ENCODE assay signal across 3 fruit fly cellular contexts in genomic region chr2L:1065038-1065437, dm6.
TF ChIP-seq lines count a peak whose summit lies in the region.

No protein-coding gene starts in this region.

TF ChIP-seq in whole organism, embryonic, 481 proteins besides CTCF, POLR2A, EP300 and RAD21 (continued from another document and continues in another):
- TF ChIP-seq Optix (GFP tag; IDR thresholded peaks at IDR 0.05; lab: Robert Waterston, UW): 0 out of 3 replicates have a peak, but pooled peaks have one; percentile 20
- no peak for TF ChIP-seq H2.0 (GFP tag; IDR thresholded peaks at IDR 0.05; lab: Robert Waterston, UW)
- 0 out of 2 replicates have a peak, but pooled peaks have one; percentile 13 for TF ChIP-seq Ada2b (GFP tag; IDR thresholded peaks at IDR 0.05; lab: Robert Waterston, UW)
- TF ChIP-seq CG11456 (GFP tag; IDR thresholded peaks at IDR 0.05; lab: Robert Waterston, UW): no peak
- no peak for TF ChIP-seq klu (GFP tag; IDR thresholded peaks at IDR 0.05; lab: Robert Waterston, UW)
- no peak for TF ChIP-seq ssp (GFP tag; IDR thresholded peaks at IDR 0.05; lab: Robert Waterston, UW)
- TF ChIP-seq nmo (GFP tag; optimal IDR thresholded peaks at IDR 0.05; lab: Kevin White, UChicago): no peak
- no peak for TF ChIP-seq CG18764 (GFP tag; optimal IDR thresholded peaks at IDR 0.05; lab: Kevin White, UChicago)
- no peak for TF ChIP-seq CG34376 (GFP tag; optimal IDR thresholded peaks at IDR 0.05; lab: Kevin White, UChicago)
- TF ChIP-seq CG7271 (tag; optimal IDR thresholded peaks at IDR 0.05; lab: Kevin White, UChicago): no peak
- peak; percentile 1 for TF ChIP-seq CG15696 (tag; optimal IDR thresholded peaks at IDR 0.05; lab: Kevin White, UChicago)
- 0 out of 2 replicates have a peak, but pooled peaks have one; percentile 7 for TF ChIP-seq CG10321 (GFP tag; IDR thresholded peaks at IDR 0.05; lab: Robert Waterston, UW)
- TF ChIP-seq CG3281 (GFP tag; optimal IDR thresholded peaks at IDR 0.05; lab: Kevin White, UChicago): no peak
- no peak for TF ChIP-seq exex (tag; optimal IDR thresholded peaks at IDR 0.05; lab: Kevin White, UChicago)
- peak; percentile 44 for TF ChIP-seq dmrt11E (tag; optimal IDR thresholded peaks at IDR 0.05; lab: Kevin White, UChicago)
- no peak for TF ChIP-seq CG9932 (GFP tag; IDR thresholded peaks at IDR 0.05; lab: Robert Waterston, UW)
- TF ChIP-seq CG13624 (GFP tag; optimal IDR thresholded peaks at IDR 0.05; lab: Kevin White, UChicago): no peak
- TF ChIP-seq sima (GFP tag; optimal IDR thresholded peaks at IDR 0.05; lab: Kevin White, UChicago): no peak
- no peak for TF ChIP-seq CG9609 (GFP tag; optimal IDR thresholded peaks at IDR 0.05; lab: Kevin White, UChicago)
- peak; percentile 29; the same call in 1 of the 3 replicates for TF ChIP-seq CG3726 (GFP tag; IDR thresholded peaks at IDR 0.05; lab: Robert Waterston, UW)
- TF ChIP-seq mld (GFP tag; IDR thresholded peaks at IDR 0.05; lab: Robert Waterston, UW; ENCODE audit: partially characterized antibody): no peak
- TF ChIP-seq caup (GFP tag; optimal IDR thresholded peaks at IDR 0.05; lab: Kevin White, UChicago; ENCODE audit: severe bottlenecking): no peak
- TF ChIP-seq CG13775 (GFP tag; optimal IDR thresholded peaks at IDR 0.05; lab: Kevin White, UChicago): no peak
- TF ChIP-seq crc (GFP tag; optimal IDR thresholded peaks at IDR 0.05; lab: Kevin White, UChicago): no peak
- TF ChIP-seq p53 (GFP tag; optimal IDR thresholded peaks at IDR 0.05; lab: Kevin White, UChicago): no peak
- TF ChIP-seq corto (GFP tag; optimal IDR thresholded peaks at IDR 0.05; lab: Kevin White, UChicago): peak; percentile 31
- no peak for TF ChIP-seq ab (GFP tag; optimal IDR thresholded peaks at IDR 0.05; lab: Kevin White, UChicago)
- TF ChIP-seq sc (optimal IDR thresholded peaks at IDR 0.05; lab: Kevin White, UChicago): no peak
- no peak for TF ChIP-seq sc (GFP tag; optimal IDR thresholded peaks at IDR 0.05; lab: Kevin White, UChicago)
- TF ChIP-seq CG30403 (GFP tag; optimal IDR thresholded peaks at IDR 0.05; lab: Kevin White, UChicago): no peak
- TF ChIP-seq CG14441 (GFP tag; IDR thresholded peaks at IDR 0.05; lab: Robert Waterston, UW): 0 out of 2 replicates have a peak, but pooled peaks have one; percentile 17
- peak; percentile 38; the same call in 1 of the 2 replicates for TF ChIP-seq ranshi (GFP tag; IDR thresholded peaks at IDR 0.05; lab: Robert Waterston, UW)
- TF ChIP-seq CG10209 (GFP tag; optimal IDR thresholded peaks at IDR 0.05; lab: Kevin White, UChicago): no peak
- TF ChIP-seq chm (GFP tag; IDR thresholded peaks at IDR 0.05; lab: Robert Waterston, UW): peak; percentile 28; the same call in 1 of the 2 replicates
- no peak for TF ChIP-seq nau (GFP tag; optimal IDR thresholded peaks at IDR 0.05; lab: Kevin White, UChicago)
- no peak for TF ChIP-seq shn (GFP tag; optimal IDR thresholded peaks at IDR 0.05; lab: Kevin White, UChicago)
- TF ChIP-seq MTF-1 (GFP tag; optimal IDR thresholded peaks at IDR 0.05; lab: Kevin White, UChicago; ENCODE audit: borderline replicate concordance): no peak
- peak; percentile 7 for TF ChIP-seq CG14710 (tag; optimal IDR thresholded peaks at IDR 0.05; lab: Kevin White, UChicago)
- TF ChIP-seq Scr (GFP tag; IDR thresholded peaks at IDR 0.05; lab: Robert Waterston, UW; ENCODE audit: partially characterized antibody): no peak
- no peak for TF ChIP-seq salm (tag; optimal IDR thresholded peaks at IDR 0.05; lab: Kevin White, UChicago)
- no peak for TF ChIP-seq cas (GFP tag; IDR thresholded peaks at IDR 0.05; lab: Robert Waterston, UW)
- TF ChIP-seq Oli (tag; optimal IDR thresholded peaks at IDR 0.05; lab: Kevin White, UChicago): no peak
- no peak for TF ChIP-seq HmgZ (tag; optimal IDR thresholded peaks at IDR 0.05; lab: Kevin White, UChicago)

TF ChIP-seq in whole organism, prepupa, 60 proteins besides CTCF, POLR2A, EP300 and RAD21 (continued from another document):
- TF ChIP-seq dac (GFP tag; optimal IDR thresholded peaks at IDR 0.05; lab: Kevin White, UChicago) (peak; percentile 36), CG7368 (GFP tag; optimal IDR thresholded peaks at IDR 0.05; lab: Kevin White, UChicago) (peak; percentile 75), net (GFP tag; optimal IDR thresholded peaks at IDR 0.05; lab: Kevin White, UChicago) (peak; percentile 67), acj6 (GFP tag; optimal IDR thresholded peaks at IDR 0.05; lab: Kevin White, UChicago) (peak; percentile 73), Ets96B (tag; optimal IDR thresholded peaks at IDR 0.05; lab: Kevin White, UChicago) (peak; percentile 79), CG31627 (GFP tag; optimal IDR thresholded peaks at IDR 0.05; lab: Kevin White, UChicago) (peak; percentile 87), Hr39 (GFP tag; optimal IDR thresholded peaks at IDR 0.05; lab: Kevin White, UChicago) (peak; percentile 87), achi (GFP tag; optimal IDR thresholded peaks at IDR 0.05; lab: Kevin White, UChicago) (peak; percentile 72), ss (GFP tag; optimal IDR thresholded peaks at IDR 0.05; lab: Kevin White, UChicago) (peak; percentile 71 to 77), dsx (GFP tag; optimal IDR thresholded peaks at IDR 0.05; lab: Kevin White, UChicago; ENCODE audit: poor library complexity, severe bottlenecking) (peak; percentile 74), CG8632 (GFP tag; optimal IDR thresholded peaks at IDR 0.05; lab: Kevin White, UChicago) (peak; percentile 42), fd85E (GFP tag; optimal IDR thresholded peaks at IDR 0.05; lab: Kevin White, UChicago) (no peak), Blimp-1 (GFP tag; optimal IDR thresholded peaks at IDR 0.05; lab: Kevin White, UChicago) (peak; percentile 63), CG10631 (GFP tag; optimal IDR thresholded peaks at IDR 0.05; lab: Kevin White, UChicago) (peak; percentile 83), lz (GFP tag; optimal IDR thresholded peaks at IDR 0.05; lab: Kevin White, UChicago) (peak; percentile 83), vri (GFP tag; optimal IDR thresholded peaks at IDR 0.05; lab: Kevin White, UChicago) (peak; percentile 75), salr (GFP tag; optimal IDR thresholded peaks at IDR 0.05; lab: Kevin White, UChicago) (peak; percentile 54 to 70), fkh (GFP tag; optimal IDR thresholded peaks at IDR 0.05; lab: Kevin White, UChicago) (no peak), cyc (GFP tag; optimal IDR thresholded peaks at IDR 0.05; lab: Kevin White, UChicago) (peak; percentile 87), spab (GFP tag; optimal IDR thresholded peaks at IDR 0.05; lab: Kevin White, UChicago) (peak; percentile 77), CG4318 (GFP tag; optimal IDR thresholded peaks at IDR 0.05; lab: Kevin White, UChicago) (peak; percentile 25), CG32006 (GFP tag; optimal IDR thresholded peaks at IDR 0.05; lab: Kevin White, UChicago) (peak; percentile 67), Met (GFP tag; optimal IDR thresholded peaks at IDR 0.05; lab: Kevin White, UChicago) (peak; percentile 87), Hr4 (GFP tag; optimal IDR thresholded peaks at IDR 0.05; lab: Kevin White, UChicago) (peak; percentile 34), CG3919 (GFP tag; optimal IDR thresholded peaks at IDR 0.05; lab: Kevin White, UChicago) (peak; percentile 81), Sox14 (GFP tag; optimal IDR thresholded peaks at IDR 0.05; lab: Kevin White, UChicago) (peak; percentile 85), CG6792 (GFP tag; optimal IDR thresholded peaks at IDR 0.05; lab: Kevin White, UChicago) (peak; percentile 71), Ets21C (GFP tag; optimal IDR thresholded peaks at IDR 0.05; lab: Kevin White, UChicago) (peak; percentile 77), CG8319 (GFP tag; optimal IDR thresholded peaks at IDR 0.05; lab: Kevin White, UChicago) (peak; percentile 56), CG6808 (GFP tag; optimal IDR thresholded peaks at IDR 0.05; lab: Kevin White, UChicago) (peak; percentile 86), CG6163 (GFP tag; IDR thresholded peaks at IDR 0.05; lab: Robert Waterston, UW) (peak; percentile 89), Gug (GFP tag; IDR thresholded peaks at IDR 0.05; lab: Robert Waterston, UW) (peak; percentile 75), CG10669 (GFP tag; optimal IDR thresholded peaks at IDR 0.05; lab: Kevin White, UChicago) (peak; percentile 76), Eip75B (GFP tag; optimal IDR thresholded peaks at IDR 0.05; lab: Kevin White, UChicago) (peak; percentile 72), CG8119 (GFP tag; IDR thresholded peaks at IDR 0.05; lab: Robert Waterston, UW) (peak; percentile 78), CG11762 (GFP tag; optimal IDR thresholded peaks at IDR 0.05; lab: Kevin White, UChicago; ENCODE audit: insufficient read depth) (peak; percentile 19)

TF ChIP-seq in whole organism, wandering third instar larva, 38 proteins besides CTCF, POLR2A, EP300 and RAD21 (continued from another document):
- TF ChIP-seq Hnf4 (GFP tag; optimal IDR thresholded peaks at IDR 0.05; lab: Kevin White, UChicago) (peak; percentile 70), foxo (GFP tag; optimal IDR thresholded peaks at IDR 0.05; lab: Kevin White, UChicago) (peak; percentile 13 to 88), CrebA (GFP tag; optimal IDR thresholded peaks at IDR 0.05; lab: Kevin White, UChicago; ENCODE audit: borderline replicate concordance) (peak; percentile 37), Mio (GFP tag; optimal IDR thresholded peaks at IDR 0.05; lab: Kevin White, UChicago) (no peak)
